Worm (Caenorhabditis elegans) whole organism, young adult: ENCODE measurements around the gene F15G9.2.
A peak's percentile ranks its signal among the peaks of the same experiment; 100 is the strongest.

ENCODE experiments used
- B0019.2 ChIP-seq: fragments of 200-800 bp; sonication (Bioruptor generic); conservative IDR thresholded peaks from 2 replicates; pipeline ENCODE4 v1.3.6; 2022; ENCODE audit warnings: missing genetic modification reagents, missing genetic modification characterization, missing compliant biosample characterization
- B0035.1 ChIP-seq: sonication (generic microtip); optimal IDR thresholded peaks from 2 replicates; lab custom pipeline; 2016; ENCODE audit warnings: missing genetic modification characterization, mild to moderate bottlenecking, missing compliant biosample characterization, missing genotype, missing genetic modification reagents
- C17E4.6 ChIP-seq: fragments of 200-800 bp; sonication (Bioruptor generic); IDR thresholded peaks from 2 replicates; pipeline ENCODE4 v1.3.6; 2022; ENCODE audit warnings: missing genetic modification reagents, missing genetic modification characterization, missing compliant biosample characterization
- F33H1.4 ChIP-seq: fragments of 200-800 bp; sonication (Bioruptor generic); IDR thresholded peaks from 2 replicates; pipeline ENCODE4 v1.3.6; 2022; ENCODE audit warnings: missing genetic modification reagents, missing genetic modification characterization, missing compliant biosample characterization
- F39B2.1 ChIP-seq: fragments of 200-800 bp; sonication (Bioruptor generic); IDR thresholded peaks from 2 replicates; pipeline ENCODE4 v1.3.6; 2022; ENCODE audit warnings: missing genetic modification reagents, missing genetic modification characterization, missing compliant biosample characterization
- F55B11.4 ChIP-seq: sonication (generic microtip); optimal IDR thresholded peaks from 2 replicates; lab custom pipeline; 2016; ENCODE audit warnings: missing compliant biosample characterization, missing genetic modification characterization, borderline replicate concordance; ENCODE audit not compliant: insufficient read depth
- F57A8.1 ChIP-seq: fragments of 200-800 bp; sonication (Bioruptor generic); optimal IDR thresholded peaks from 2 replicates; lab custom pipeline; 2018; ENCODE audit warnings: mild to moderate bottlenecking, missing genetic modification characterization, moderate library complexity, missing compliant biosample characterization
- F57C9.4 ChIP-seq: sonication (generic microtip); optimal IDR thresholded peaks from 2 replicates; lab custom pipeline; 2017; ENCODE audit warnings: mild to moderate bottlenecking, missing genetic modification characterization, missing compliant biosample characterization
- Y53G8AR.9 ChIP-seq: fragments of 200-800 bp; sonication (Bioruptor generic); conservative IDR thresholded peaks from 2 replicates; pipeline ENCODE4 v1.3.6; 2022; ENCODE audit warnings: missing genetic modification reagents, missing genetic modification characterization, missing compliant biosample characterization
- Y67H2A.10 ChIP-seq: fragments of 200-800 bp; sonication (Bioruptor generic); conservative IDR thresholded peaks from 2 replicates; pipeline ENCODE4 v1.3.6; 2022; ENCODE audit warnings: missing genetic modification reagents, missing genetic modification characterization, missing compliant biosample characterization
- Y79H2A.3 ChIP-seq: fragments of 200-800 bp; sonication (Bioruptor generic); conservative IDR thresholded peaks from 2 replicates; pipeline ENCODE4 v1.3.6; 2022; ENCODE audit warnings: missing genetic modification reagents, missing genetic modification characterization, missing compliant biosample characterization
- ama-1 ChIP-seq, 3 experiments: fragments of 150-350 bp in 1 of 3; sonication (generic microtip) in 2 of 3; optimal IDR thresholded peaks; 2 replicates each; lab custom pipeline; 2014 to 2018; ENCODE audit warnings: missing biosample characterization in 2 of 3, missing genetic modification characterization in 2 of 3, missing genetic modification reagents in 2 of 3
- attf-3 ChIP-seq: fragments of 200-800 bp; sonication (Bioruptor generic); conservative IDR thresholded peaks from 2 replicates; pipeline ENCODE4 v1.3.6; 2022; ENCODE audit warnings: missing genetic modification reagents, missing genetic modification characterization, missing compliant biosample characterization
- bed-1 ChIP-seq: fragments of 200-800 bp; sonication (Bioruptor generic); IDR thresholded peaks from 2 replicates; pipeline ENCODE4 v1.3.6; 2022; ENCODE audit warnings: missing genetic modification reagents, missing genetic modification characterization, missing compliant biosample characterization
- bed-2 ChIP-seq: fragments of 200-800 bp; sonication (Bioruptor generic); IDR thresholded peaks from 2 replicates; pipeline ENCODE4 v1.3.6; 2022; ENCODE audit warnings: missing genetic modification reagents, missing genetic modification characterization, missing compliant biosample characterization
- ccch-3 ChIP-seq: fragments of 200-800 bp; sonication (Bioruptor generic); optimal IDR thresholded peaks from 2 replicates; lab custom pipeline; 2018; ENCODE audit warnings: mild to moderate bottlenecking, missing genetic modification characterization, missing compliant biosample characterization
- ceh-40 ChIP-seq: fragments of 200-800 bp; sonication (Bioruptor generic); IDR thresholded peaks from 2 replicates; pipeline ENCODE4 v1.3.6; 2022; ENCODE audit warnings: missing genetic modification characterization, missing compliant biosample characterization
- ceh-91 ChIP-seq: fragments of 200-800 bp; sonication (Bioruptor generic); IDR thresholded peaks from 2 replicates; pipeline ENCODE4 v1.3.6; 2022; ENCODE audit warnings: missing genetic modification reagents, missing genetic modification characterization, missing compliant biosample characterization
- chd-7 ChIP-seq: sonication (generic microtip); optimal IDR thresholded peaks from 2 replicates; lab custom pipeline; 2016; ENCODE audit warnings: mild to moderate bottlenecking, missing genetic modification characterization, moderate library complexity, missing compliant biosample characterization
- dpff-1 ChIP-seq: sonication (generic microtip); optimal IDR thresholded peaks from 2 replicates; lab custom pipeline; 2017; ENCODE audit warnings: mild to moderate bottlenecking, missing genetic modification characterization, missing compliant biosample characterization
- dpl-1 ChIP-seq: fragments of 150-350 bp; optimal IDR thresholded peaks from 2 replicates; lab custom pipeline; 2014; ENCODE audit warnings: missing biosample characterization, missing genetic modification reagents, missing genetic modification characterization
- ekl-4 ChIP-seq: fragments of 200-800 bp; sonication (Bioruptor generic); IDR thresholded peaks from 2 replicates; pipeline ENCODE4 v1.3.6; 2022; ENCODE audit warnings: missing genetic modification reagents, missing genetic modification characterization, missing compliant biosample characterization
- fkh-3 ChIP-seq: sonication (generic microtip); optimal IDR thresholded peaks from 2 replicates; lab custom pipeline; 2016; ENCODE audit warnings: mild to moderate bottlenecking, missing genetic modification characterization, missing compliant biosample characterization
- hmg-20 ChIP-seq: fragments of 200-800 bp; sonication (Bioruptor generic); IDR thresholded peaks from 2 replicates; pipeline ENCODE4 v1.3.6; 2022; ENCODE audit warnings: missing genetic modification reagents, missing genetic modification characterization, missing compliant biosample characterization
- hsf-1 ChIP-seq: fragments of 200-800 bp; sonication (Bioruptor generic); IDR thresholded peaks from 2 replicates; pipeline ENCODE4 v1.3.6; 2022; ENCODE audit warnings: missing genetic modification reagents, missing genetic modification characterization, missing compliant biosample characterization
- let-607 ChIP-seq, 2 experiments: fragments of 200-800 bp in 1 of 2; sonication (Bioruptor generic) in 1 of 2; sonication (generic microtip) in 1 of 2; optimal IDR thresholded peaks; 2 replicates each; lab custom pipeline; 2016 to 2018; ENCODE audit warnings: mild to moderate bottlenecking in 2 of 2, missing compliant biosample characterization in 2 of 2, missing genetic modification characterization in 2 of 2, moderate library complexity in 2 of 2, missing genotype in 1 of 2
- lin-40 ChIP-seq: sonication (generic microtip); optimal IDR thresholded peaks from 2 replicates; lab custom pipeline; 2016; ENCODE audit warnings: missing genetic modification characterization, mild to moderate bottlenecking, missing compliant biosample characterization, missing genotype, missing genetic modification reagents
- mel-28 ChIP-seq: sonication (generic microtip); optimal IDR thresholded peaks from 2 replicates; lab custom pipeline; 2016; ENCODE audit warnings: borderline replicate concordance, mild to moderate bottlenecking, missing genetic modification characterization, missing compliant biosample characterization
- nhr-27 ChIP-seq: fragments of 200-800 bp; sonication (Bioruptor generic); optimal IDR thresholded peaks from 2 replicates; lab custom pipeline; 2018; ENCODE audit warnings: mild to moderate bottlenecking, missing genetic modification characterization, moderate library complexity, missing compliant biosample characterization
- nhr-80 ChIP-seq: sonication (generic microtip); optimal IDR thresholded peaks from 2 replicates; lab custom pipeline; 2016; ENCODE audit warnings: missing genetic modification characterization, missing compliant biosample characterization
- nhr-90 ChIP-seq: sonication (generic microtip); optimal IDR thresholded peaks from 2 replicates; lab custom pipeline; 2016; ENCODE audit warnings: missing genotype, mild to moderate bottlenecking, missing genetic modification characterization, missing compliant biosample characterization
- snpc-4 ChIP-seq, 5 experiments: fragments of 150-350 bp in 1 of 5; sonication (generic microtip) in 4 of 5; optimal IDR thresholded peaks; 2 replicates each; lab custom pipeline; 2014 to 2018; ENCODE audit warnings: missing genetic modification characterization in 5 of 5, missing biosample characterization in 3 of 5, antibody characterized with exemption in 2 of 5, mild to moderate bottlenecking in 2 of 5, missing compliant biosample characterization in 2 of 5, missing genotype in 2 of 5, moderate library complexity in 2 of 5, missing genetic modification reagents in 1 of 5
- somi-1 ChIP-seq: fragments of 200-800 bp; sonication (Bioruptor generic); optimal IDR thresholded peaks from 2 replicates; lab custom pipeline; 2018; ENCODE audit warnings: mild to moderate bottlenecking, missing genetic modification characterization, missing compliant biosample characterization
- tbp1 ChIP-seq: fragments of 200-800 bp; sonication (Bioruptor generic); optimal IDR thresholded peaks from 2 replicates; lab custom pipeline; 2018; ENCODE audit warnings: mild to moderate bottlenecking, missing genetic modification characterization, missing compliant biosample characterization
- tbx-9 ChIP-seq: sonication (generic microtip); optimal IDR thresholded peaks from 2 replicates; lab custom pipeline; 2016; ENCODE audit warnings: borderline replicate concordance, missing genetic modification characterization, inconsistent platforms, missing compliant biosample characterization
- unc-130 ChIP-seq: sonication (generic microtip); optimal IDR thresholded peaks from 2 replicates; lab custom pipeline; 2016; ENCODE audit warnings: missing genetic modification reagents, missing genetic modification characterization, missing compliant biosample characterization
- xnd-1 ChIP-seq: sonication (generic microtip); optimal IDR thresholded peaks from 2 replicates; lab custom pipeline; 2016; ENCODE audit warnings: missing genotype, missing genetic modification reagents, missing genetic modification characterization, missing compliant biosample characterization
- ztf-22 ChIP-seq: fragments of 200-800 bp; sonication (Bioruptor generic); optimal IDR thresholded peaks from 2 replicates; lab custom pipeline; 2018; ENCODE audit warnings: mild to moderate bottlenecking, missing genetic modification characterization, moderate library complexity, missing compliant biosample characterization
- ztf-28 ChIP-seq: fragments of 200-800 bp; sonication (Bioruptor generic); IDR thresholded peaks from 2 replicates; pipeline ENCODE4 v1.3.6; 2022; ENCODE audit warnings: missing genetic modification reagents, missing genetic modification characterization, missing compliant biosample characterization

The F15G9.2 gene

DNA sequence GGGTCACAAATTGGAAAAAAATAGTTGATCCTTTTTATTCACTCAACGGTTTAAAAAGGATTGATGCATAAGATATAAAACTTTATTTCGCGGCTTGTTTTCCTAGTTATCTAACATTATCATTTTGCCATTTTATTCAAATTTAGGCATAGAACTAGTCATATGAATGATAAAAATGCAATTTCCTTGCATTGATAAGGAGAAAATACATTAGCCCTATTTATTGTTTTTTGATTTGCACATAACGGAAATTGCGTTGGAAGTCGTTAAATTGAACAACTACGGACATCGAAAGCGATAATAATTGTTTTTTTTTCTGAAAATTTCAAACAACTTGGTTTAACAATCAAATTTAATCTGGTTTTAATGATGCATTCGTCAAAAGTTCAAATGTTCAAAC is 26.2 kb downstream of the F15G9.2 start:
- TF ChIP-seq hsf-1 (no peak), chd-7 (tag; lab: Kevin White, UChicago) (no peak), Y79H2A.3 (no peak), tbp1 (GFP tag; lab: Kevin White, UChicago) (no peak), xnd-1 (tag; lab: Kevin White, UChicago) (no peak), F57A8.1 (no peak), attf-3 (GFP tag; lab: Robert Waterston, UW) (no peak), bed-2 (no peak), B0035.1 (tag; lab: Kevin White, UChicago) (no peak), unc-130 (no peak), F33H1.4 (GFP tag; lab: Robert Waterston, UW) (no peak), Y53G8AR.9 (GFP tag; lab: Robert Waterston, UW) (no peak), ama-1 (optimal IDR thresholded peaks at IDR 0.05; lab: Kevin White, UChicago) (no peak), ama-1 (GFP tag; optimal IDR thresholded peaks at IDR 0.05; lab: Kevin White, UChicago) (no peak), let-607 (tag; optimal IDR thresholded peaks at IDR 0.05; lab: Kevin White, UChicago) (no peak), ztf-28 (GFP tag; lab: Robert Waterston, UW) (no peak), somi-1 (GFP tag; lab: Kevin White, UChicago) (no peak), F57C9.4 (tag; lab: Kevin White, UChicago) (no peak), lin-40 (tag; lab: Kevin White, UChicago) (no peak), C17E4.6 (no peak), bed-1 (no peak)

DNA sequence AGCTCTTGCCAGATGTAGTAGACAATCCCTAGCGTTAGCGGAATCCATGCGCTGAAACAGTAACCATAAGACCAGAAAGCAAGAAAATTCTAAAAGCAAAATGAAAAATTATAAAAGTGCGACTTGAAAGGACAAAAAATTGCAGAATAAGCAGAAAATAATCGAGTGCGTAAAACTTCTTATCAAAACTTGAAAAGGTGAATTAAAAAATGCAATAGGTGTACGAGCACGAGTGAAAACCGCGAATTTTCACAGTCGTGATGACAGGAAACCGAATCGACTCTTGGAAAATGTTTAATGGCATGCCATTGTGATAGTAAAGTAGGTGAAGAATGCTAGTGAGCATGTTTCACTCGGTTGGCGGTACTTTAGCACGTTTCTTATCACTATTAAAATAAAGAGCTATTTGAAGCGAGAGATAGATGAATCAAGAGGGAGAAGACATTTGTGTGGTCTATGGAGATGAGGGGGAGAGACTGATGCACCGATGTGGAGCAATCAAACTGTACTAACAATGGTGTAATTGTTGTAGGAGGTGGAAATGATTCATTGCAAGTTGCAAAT is 33.3 kb downstream of the F15G9.2 start, which contains the start of gene ifp-1:
Gene ifp-1 (minus strand): TSS at position 51 of the 564 bp plus-strand sequence.
- TF ChIP-seq mel-28 (tag; lab: Kevin White, UChicago) (no peak), nhr-80 (tag; lab: Kevin White, UChicago) (peak; percentile 86), F33H1.4 (GFP tag; lab: Robert Waterston, UW) (no peak)

DNA sequence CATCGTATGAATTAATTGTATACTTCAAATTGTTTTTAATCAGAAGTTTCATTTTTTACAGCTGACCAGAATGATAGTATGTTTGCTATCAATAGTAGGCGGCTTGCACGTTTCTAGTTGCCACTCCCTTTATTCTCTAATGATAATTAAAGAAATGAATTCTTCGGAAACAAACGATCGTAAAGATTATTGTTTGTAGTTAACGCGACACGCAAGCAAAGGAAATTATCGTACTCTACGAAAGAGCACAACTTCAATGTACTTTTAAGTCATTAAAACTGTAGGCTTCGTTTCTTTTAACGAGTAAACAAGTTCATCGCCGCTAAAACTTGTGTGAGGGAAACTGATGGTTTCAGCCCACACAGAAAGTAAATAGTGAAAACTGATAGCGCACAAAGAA is 34.1 kb downstream of the F15G9.2 start:
- TF ChIP-seq tbx-9 (tag; lab: Kevin White, UChicago) (no peak), dpl-1 (GFP tag; lab: Kevin White, UChicago) (no peak), bed-1 (no peak), ekl-4 (GFP tag; lab: Robert Waterston, UW) (no peak), Y67H2A.10 (GFP tag; lab: Robert Waterston, UW) (no peak), F39B2.1 (no peak), snpc-4 (GFP tag; optimal IDR thresholded peaks at IDR 0.05; lab: Kevin White, UChicago) (no peak), snpc-4 (tag; optimal IDR thresholded peaks at IDR 0.05; lab: Kevin White, UChicago) (no peak), nhr-90 (no peak), ztf-22 (no peak)
- TF ChIP-seq, all 124 proteins: peak for 0

DNA sequence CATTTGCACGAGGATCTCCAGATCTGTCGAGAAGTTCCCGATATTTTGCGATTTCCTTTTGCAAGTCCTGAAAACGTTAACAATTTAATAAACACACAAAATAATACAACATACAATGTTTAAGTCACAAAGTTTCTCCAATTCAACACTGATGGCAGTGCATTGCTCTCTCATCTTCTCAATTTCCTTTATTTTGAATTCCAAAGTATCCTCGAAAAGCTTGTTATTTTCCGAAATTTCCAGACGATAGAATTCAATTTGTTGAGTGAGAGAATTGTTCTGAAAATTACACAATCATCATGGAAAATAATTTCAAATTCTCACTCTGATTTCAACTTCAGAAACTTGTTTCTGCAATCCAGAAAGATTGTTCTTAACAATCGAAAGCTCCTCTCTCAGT is 35.6 kb downstream of the F15G9.2 start:
- no peak for TF ChIP-seq F55B11.4 (tag; lab: Kevin White, UChicago)
- no peak for TF ChIP-seq B0019.2
- no peak for TF ChIP-seq ceh-40 (GFP tag; lab: Robert Waterston, UW)
- no peak for TF ChIP-seq tbp1 (GFP tag; lab: Kevin White, UChicago)
- TF ChIP-seq dpff-1 (tag; lab: Kevin White, UChicago), result no peak
- TF ChIP-seq hmg-20 (GFP tag; lab: Robert Waterston, UW), result no peak
- TF ChIP-seq ccch-3 (GFP tag; lab: Kevin White, UChicago), result no peak
- no peak for TF ChIP-seq fkh-3 (tag; lab: Kevin White, UChicago)
- no peak for TF ChIP-seq snpc-4 (GFP tag; optimal IDR thresholded peaks at IDR 0.05; lab: Kevin White, UChicago)
- no peak for TF ChIP-seq snpc-4 (tag; optimal IDR thresholded peaks at IDR 0.05; lab: Kevin White, UChicago)
- TF ChIP-seq nhr-27, result no peak
- TF ChIP-seq ceh-91 (GFP tag; lab: Robert Waterston, UW), result no peak
